Fruit fly (Drosophila melanogaster): ENCODE results near the gene Gba1a.

The Gba1a gene

dm6 chr3R:23721936-23722335 is 21.5 kb downstream of the Gba1a start (continued):
- TF ChIP-seq CG13424 (tag; optimal IDR thresholded peaks at IDR 0.05) (peak; percentile 33), fd64A (GFP tag; optimal IDR thresholded peaks at IDR 0.05) (no peak), CG1602 (GFP tag; optimal IDR thresholded peaks at IDR 0.05) (peak; percentile 32), Mes4 (GFP tag; optimal IDR thresholded peaks at IDR 0.05) (no peak), Hr39 (optimal IDR thresholded peaks at IDR 0.05) (no peak), CG15696 (tag; optimal IDR thresholded peaks at IDR 0.05) (peak; percentile 64), CG12769 (tag; optimal IDR thresholded peaks at IDR 0.05) (peak; percentile 24), Optix (GFP tag; IDR thresholded peaks at IDR 0.05) (no peak), CG6175 (GFP tag; IDR thresholded peaks at IDR 0.05) (no peak), zen (tag; optimal IDR thresholded peaks at IDR 0.05) (peak; percentile 64), Lhr (GFP tag; optimal IDR thresholded peaks at IDR 0.05) (peak; percentile 87), CG14710 (tag; optimal IDR thresholded peaks at IDR 0.05) (peak; percentile 14), Spps (tag; optimal IDR thresholded peaks at IDR 0.05) (no peak), eyg (GFP tag; optimal IDR thresholded peaks at IDR 0.05) (no peak), Rx (GFP tag; IDR thresholded peaks at IDR 0.05) (no peak), Oli (tag; optimal IDR thresholded peaks at IDR 0.05) (no peak), Neu2 (GFP tag; optimal IDR thresholded peaks at IDR 0.05; ENCODE audit: borderline replicate concordance) (no peak), schlank (tag; optimal IDR thresholded peaks at IDR 0.05) (no peak), CG11560 (tag; IDR thresholded peaks at IDR 0.05) (no peak; the same call in 2 of the 3 replicates), CG12219 (GFP tag; optimal IDR thresholded peaks at IDR 0.05) (no peak), CG11504 (tag; optimal IDR thresholded peaks at IDR 0.05) (peak; percentile 50), CG18764 (GFP tag; optimal IDR thresholded peaks at IDR 0.05) (no peak), B-H2 (GFP tag; optimal IDR thresholded peaks at IDR 0.05) (peak; percentile 72), tin (GFP tag; optimal IDR thresholded peaks at IDR 0.05) (no peak), stc (GFP tag; IDR thresholded peaks at IDR 0.05) (no peak), Blimp-1 (GFP tag; optimal IDR thresholded peaks at IDR 0.05) (no peak), Gug (GFP tag; IDR thresholded peaks at IDR 0.05) (no peak), CG12155 (GFP tag; optimal IDR thresholded peaks at IDR 0.05) (peak; percentile 1)

dm6 chr3R:23722680-23723372 is 22.4 kb downstream of the Gba1a start, which contains the start of gene CG10365:
Gene CG10365, plus strand, starts transcription at chr3R:23723331.
- TF ChIP-seq nerfin-1 (tag; optimal IDR thresholded peaks at IDR 0.05), result peak; percentile 80
- peak; percentile 74 for TF ChIP-seq CG12104 (GFP tag; optimal IDR thresholded peaks at IDR 0.05)
- peak; percentile 81 for TF ChIP-seq scrt (GFP tag; optimal IDR thresholded peaks at IDR 0.05)
- no peak for TF ChIP-seq Elba2 (GFP tag; optimal IDR thresholded peaks at IDR 0.05)
- peak; percentile 57 for TF ChIP-seq slou (GFP tag; optimal IDR thresholded peaks at IDR 0.05)
- peak in 1 of 2 experiments; percentile 96 for TF ChIP-seq Pdp1 (GFP tag; optimal IDR thresholded peaks at IDR 0.05)
- no peak for TF ChIP-seq CG3995 (GFP tag; optimal IDR thresholded peaks at IDR 0.05)
- TF ChIP-seq CG8290 (GFP tag; optimal IDR thresholded peaks at IDR 0.05), result peak; percentile 26
- no peak for TF ChIP-seq CG8290 (tag; optimal IDR thresholded peaks at IDR 0.05)
- TF ChIP-seq cad (GFP tag; optimal IDR thresholded peaks at IDR 0.05), result no peak
- TF ChIP-seq CG34376 (GFP tag; optimal IDR thresholded peaks at IDR 0.05), result peak; percentile 22
- TF ChIP-seq nmo (GFP tag; optimal IDR thresholded peaks at IDR 0.05), result peak; percentile 90
- no peak for TF ChIP-seq Dip2 (GFP tag; IDR thresholded peaks at IDR 0.05)
- TF ChIP-seq kay (GFP tag; optimal IDR thresholded peaks at IDR 0.05), result peak; percentile 40
- peak; percentile 88 for TF ChIP-seq CG32767 (GFP tag; IDR thresholded peaks at IDR 0.05)
- TF ChIP-seq Poxn (GFP tag; IDR thresholded peaks at IDR 0.05), result peak; percentile 54; the same call in 1 of the 2 replicates
- TF ChIP-seq CG4820 (GFP tag; optimal IDR thresholded peaks at IDR 0.05), result peak; percentile 49
- peak in 1 of 2 experiments; percentile 46 for TF ChIP-seq crp (GFP tag; optimal IDR thresholded peaks at IDR 0.05)
- TF ChIP-seq CG7928 (GFP tag; optimal IDR thresholded peaks at IDR 0.05), result no peak
- TF ChIP-seq repo (GFP tag; optimal IDR thresholded peaks at IDR 0.05), result no peak
- TF ChIP-seq dmrt11E (tag; optimal IDR thresholded peaks at IDR 0.05), result peak; percentile 26
- TF ChIP-seq nau (GFP tag; optimal IDR thresholded peaks at IDR 0.05), result peak; percentile 83
- TF ChIP-seq unpg (GFP tag; optimal IDR thresholded peaks at IDR 0.05), result peak; percentile 93
- TF ChIP-seq bcd (GFP tag; optimal IDR thresholded peaks at IDR 0.05), result peak; percentile 80
